Fruit fly (Drosophila melanogaster): ENCODE results near the gene snk.

DNA sequence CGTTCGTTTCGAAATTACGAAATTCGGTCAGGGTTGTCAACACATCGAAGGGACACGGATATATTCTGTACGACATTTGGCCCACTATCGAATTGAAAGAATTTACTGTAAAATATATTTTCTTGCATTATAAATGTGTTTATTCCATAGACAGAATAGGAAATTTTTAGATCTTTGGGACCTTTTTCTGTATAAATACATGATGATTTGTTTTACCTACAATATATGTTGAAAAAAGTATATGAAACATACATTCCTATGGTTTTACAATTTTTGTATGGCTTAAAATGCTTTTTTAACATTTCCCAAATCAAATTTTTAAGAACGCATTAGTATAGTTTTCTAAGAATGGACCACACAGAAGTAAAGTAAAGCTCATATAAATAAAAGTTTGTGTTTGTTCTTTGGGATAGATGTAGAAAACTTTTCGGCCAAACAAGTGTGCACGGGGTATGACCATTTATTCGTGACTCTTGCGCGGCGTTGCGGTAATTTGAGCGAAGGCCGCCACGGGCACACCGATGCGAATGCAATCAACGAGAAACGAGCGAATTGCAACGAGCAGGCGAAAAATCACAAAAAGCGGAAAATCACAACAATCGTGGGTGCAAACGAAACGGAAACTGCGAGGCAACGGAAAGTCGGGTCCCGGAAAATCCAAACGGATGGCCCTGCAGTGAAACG is 44.9 kb downstream of the snk start, which contains the start of the genes CG17327, CG44194 and CG7518:
- TF ChIP-seq achi (GFP tag; optimal IDR thresholded peaks at IDR 0.05) (no peak), CG9139 (GFP tag; optimal IDR thresholded peaks at IDR 0.05) (no peak), CG1621 (tag; optimal IDR thresholded peaks at IDR 0.05) (no peak)
